Worm (Caenorhabditis elegans) whole organism, L1 larva: Measurements from ENCODE around the gene aqp-11.

Experiments
- C04F5.9 ChIP-seq: sonication (generic microtip); optimal IDR thresholded peaks from 2 replicates; lab custom pipeline; 2016; ENCODE audit warnings: missing genetic modification characterization, missing compliant biosample characterization
- C16A3.4 ChIP-seq: fragments of 150-350 bp; optimal IDR thresholded peaks from 2 replicates; lab custom pipeline; 2014; ENCODE audit warnings: missing biosample characterization, missing genetic modification characterization
- F16B12.6 ChIP-seq: fragments of 150-350 bp; optimal IDR thresholded peaks from 2 replicates; lab custom pipeline; 2014; ENCODE audit warnings: missing biosample characterization, missing genetic modification characterization
- Y116A8C.19 ChIP-seq: sonication (generic microtip); optimal IDR thresholded peaks from 2 replicates; lab custom pipeline; 2016; ENCODE audit warnings: missing compliant biosample characterization, missing genetic modification characterization, borderline replicate concordance
- aha-1 ChIP-seq: fragments of 150-350 bp; optimal IDR thresholded peaks from 2 replicates; lab custom pipeline; 2014; ENCODE audit warnings: missing biosample characterization, missing genetic modification characterization
- aly-2 ChIP-seq: fragments of 150-350 bp; optimal IDR thresholded peaks from 2 replicates; lab custom pipeline; 2014; ENCODE audit warnings: missing biosample characterization, missing genetic modification characterization
- ama-1 ChIP-seq: fragments of 150-350 bp; optimal IDR thresholded peaks from 2 replicates; lab custom pipeline; 2014
- ceh-63 ChIP-seq: fragments of 200-800 bp; sonication (Bioruptor generic); optimal IDR thresholded peaks from 2 replicates; lab custom pipeline; 2018; ENCODE audit warnings: mild to moderate bottlenecking, missing genetic modification characterization, missing compliant biosample characterization
- ceh-8 ChIP-seq: fragments of 200-800 bp; sonication (Bioruptor generic); optimal IDR thresholded peaks from 2 replicates; lab custom pipeline; 2018; ENCODE audit warnings: mild to moderate bottlenecking, missing genetic modification characterization, moderate library complexity, missing compliant biosample characterization
- ceh-88 ChIP-seq: fragments of 200-800 bp; sonication (Bioruptor generic); IDR thresholded peaks from 2 replicates; pipeline ENCODE4 v1.3.6; 2022; ENCODE audit warnings: missing genetic modification characterization, missing compliant biosample characterization
- efl-1 ChIP-seq, 4 experiments: fragments of 150-350 bp; optimal IDR thresholded peaks in 3 of 4; peaks in 1 of 4; 1 replicate in 1 of 4; 2 replicates in 3 of 4; lab custom pipeline; 2014; ENCODE audit warnings: missing biosample characterization in 2 of 4, missing genetic modification characterization in 2 of 4, missing genetic modification reagents in 2 of 4
- elt-2 ChIP-seq: sonication (generic microtip); optimal IDR thresholded peaks from 2 replicates; lab custom pipeline; 2016; ENCODE audit warnings: missing genetic modification characterization, mild to moderate bottlenecking, inconsistent platforms, missing compliant biosample characterization, missing genetic modification reagents
- elt-3 ChIP-seq, 6 experiments: fragments of 150-350 bp in 1 of 6; sonication (generic microtip); optimal IDR thresholded peaks; 2 replicates each; lab custom pipeline; 2017 to 2018; ENCODE audit warnings: missing biosample characterization in 6 of 6, missing genetic modification characterization in 6 of 6, inconsistent platforms in 1 of 6
- grh-1 ChIP-seq: fragments of 200-800 bp; sonication (Bioruptor generic); IDR thresholded peaks from 2 replicates; pipeline ENCODE4 v1.3.6; 2022; ENCODE audit warnings: missing genetic modification reagents, missing genetic modification characterization, missing compliant biosample characterization
- hlh-17 ChIP-seq: fragments of 200-800 bp; sonication (Bioruptor generic); optimal IDR thresholded peaks from 2 replicates; lab custom pipeline; 2018; ENCODE audit warnings: missing genetic modification characterization, mild to moderate bottlenecking, missing compliant biosample characterization, moderate library complexity, borderline replicate concordance
- hlh-4 ChIP-seq: sonication (generic microtip); optimal IDR thresholded peaks from 2 replicates; lab custom pipeline; 2016; ENCODE audit warnings: mild to moderate bottlenecking, missing genetic modification characterization, missing compliant biosample characterization
- hpl-2 ChIP-seq: fragments of 150-350 bp; optimal IDR thresholded peaks from 2 replicates; lab custom pipeline; 2014; ENCODE audit warnings: missing biosample characterization, missing genetic modification reagents, missing genetic modification characterization
- irx-1 ChIP-seq: sonication (generic microtip); optimal IDR thresholded peaks from 2 replicates; lab custom pipeline; 2016; ENCODE audit warnings: missing genetic modification characterization, missing compliant biosample characterization
- lin-14 ChIP-seq: fragments of 200-800 bp; sonication (Bioruptor generic); optimal IDR thresholded peaks from 2 replicates; lab custom pipeline; 2018; ENCODE audit warnings: mild to moderate bottlenecking, missing genetic modification characterization, moderate library complexity, missing compliant biosample characterization
- lin-15B ChIP-seq: fragments of 150-350 bp; sonication (generic microtip); optimal IDR thresholded peaks from 3 replicates; lab custom pipeline; 2014; ENCODE audit warnings: missing biosample characterization, missing genetic modification characterization
- lin-35 ChIP-seq, 2 experiments: fragments of 150-350 bp; optimal IDR thresholded peaks; 2 replicates each; lab custom pipeline; 2014; ENCODE audit warnings: missing biosample characterization in 2 of 2, missing genetic modification characterization in 2 of 2, missing genetic modification reagents in 2 of 2
- lir-3 ChIP-seq: sonication (generic microtip); optimal IDR thresholded peaks from 2 replicates; lab custom pipeline; 2016; ENCODE audit warnings: mild to moderate bottlenecking, missing genetic modification characterization, moderate library complexity, missing compliant biosample characterization; ENCODE audit not compliant: poor library complexity
- lsy-2 ChIP-seq, 2 experiments: fragments of 150-350 bp; optimal IDR thresholded peaks; 2 replicates each; lab custom pipeline; 2014; ENCODE audit warnings: missing biosample characterization in 2 of 2, missing genetic modification characterization in 2 of 2
- mab-9 ChIP-seq: fragments of 200-800 bp; sonication (Bioruptor generic); IDR thresholded peaks from 2 replicates; pipeline ENCODE4 v1.3.6; 2022; ENCODE audit warnings: missing genetic modification reagents, missing genetic modification characterization, missing compliant biosample characterization
- mep-1 ChIP-seq: fragments of 150-350 bp; optimal IDR thresholded peaks from 2 replicates; lab custom pipeline; 2014; ENCODE audit warnings: missing biosample characterization, missing genetic modification characterization
- nhr-19 ChIP-seq: fragments of 200-800 bp; sonication (Bioruptor generic); conservative IDR thresholded peaks from 2 replicates; pipeline ENCODE4 v1.3.6; 2022; ENCODE audit warnings: missing genetic modification characterization, missing compliant biosample characterization
- nhr-237 ChIP-seq: fragments of 150-350 bp; optimal IDR thresholded peaks from 2 replicates; lab custom pipeline; 2014; ENCODE audit warnings: missing biosample characterization, missing genetic modification characterization
- nhr-28 ChIP-seq: fragments of 150-350 bp; optimal IDR thresholded peaks from 2 replicates; lab custom pipeline; 2014; ENCODE audit warnings: missing biosample characterization, missing genetic modification characterization
- nhr-76 ChIP-seq: sonication (generic microtip); optimal IDR thresholded peaks from 2 replicates; lab custom pipeline; 2017; ENCODE audit warnings: missing biosample characterization, missing genetic modification characterization
- nhr-85 ChIP-seq: sonication (generic microtip); peaks from one replicate; lab custom pipeline; 2016; ENCODE audit warnings: missing genetic modification characterization, inconsistent platforms, missing compliant biosample characterization
- nhr-90 ChIP-seq: sonication (generic microtip); optimal IDR thresholded peaks from 2 replicates; lab custom pipeline; 2016; ENCODE audit warnings: mild to moderate bottlenecking, missing genetic modification characterization, missing compliant biosample characterization; ENCODE audit not compliant: poor library complexity
- pag-3 ChIP-seq: sonication (generic microtip); optimal IDR thresholded peaks from 2 replicates; lab custom pipeline; 2017; ENCODE audit warnings: missing genetic modification characterization, mild to moderate bottlenecking, missing compliant biosample characterization, antibody characterized with exemption, borderline replicate concordance; ENCODE audit not compliant: insufficient read depth
- pqm-1 ChIP-seq: sonication (generic microtip); optimal IDR thresholded peaks from 3 replicates; lab custom pipeline; 2017; ENCODE audit warnings: missing biosample characterization, missing genetic modification characterization
- skn-1 ChIP-seq: fragments of 150-350 bp; optimal IDR thresholded peaks from 2 replicates; lab custom pipeline; 2014; ENCODE audit warnings: missing biosample characterization, missing genetic modification characterization
- snpc-4 ChIP-seq: fragments of 150-350 bp; optimal IDR thresholded peaks from 2 replicates; lab custom pipeline; 2014; ENCODE audit warnings: missing biosample characterization, missing genetic modification characterization
- snu-23 ChIP-seq: sonication (generic microtip); optimal IDR thresholded peaks from 2 replicates; lab custom pipeline; 2016; ENCODE audit warnings: missing genetic modification characterization, missing compliant biosample characterization
- sptf-1 ChIP-seq: fragments of 150-350 bp; optimal IDR thresholded peaks from 2 replicates; lab custom pipeline; 2014; ENCODE audit warnings: missing biosample characterization, missing genetic modification characterization
- sup-37 ChIP-seq: fragments of 200-800 bp; sonication (Bioruptor generic); optimal IDR thresholded peaks from 2 replicates; lab custom pipeline; 2018; ENCODE audit warnings: mild to moderate bottlenecking, missing genetic modification characterization, missing compliant biosample characterization
- swsn-7 ChIP-seq: sonication (generic microtip); optimal IDR thresholded peaks from 2 replicates; lab custom pipeline; 2016; ENCODE audit warnings: missing genetic modification characterization, missing compliant biosample characterization
- tlp-1 ChIP-seq: fragments of 150-350 bp; optimal IDR thresholded peaks from 2 replicates; lab custom pipeline; 2014; ENCODE audit warnings: missing biosample characterization, missing genetic modification characterization
- unc-62 ChIP-seq: fragments of 150-350 bp; optimal IDR thresholded peaks from 2 replicates; lab custom pipeline; 2014; ENCODE audit warnings: missing biosample characterization, missing genetic modification reagents, missing genetic modification characterization
- zip-4 ChIP-seq: fragments of 200-800 bp; sonication (Bioruptor generic); optimal IDR thresholded peaks from 2 replicates; lab custom pipeline; 2018; ENCODE audit warnings: mild to moderate bottlenecking, missing genetic modification characterization, moderate library complexity, missing compliant biosample characterization
- ztf-11 ChIP-seq, 2 experiments: sonication (generic microtip); optimal IDR thresholded peaks; 2 replicates each; lab custom pipeline; 2016 to 2017; ENCODE audit warnings: missing genetic modification characterization in 2 of 2, missing biosample characterization in 1 of 2, missing compliant biosample characterization in 1 of 2

The aqp-11 gene

DNA sequence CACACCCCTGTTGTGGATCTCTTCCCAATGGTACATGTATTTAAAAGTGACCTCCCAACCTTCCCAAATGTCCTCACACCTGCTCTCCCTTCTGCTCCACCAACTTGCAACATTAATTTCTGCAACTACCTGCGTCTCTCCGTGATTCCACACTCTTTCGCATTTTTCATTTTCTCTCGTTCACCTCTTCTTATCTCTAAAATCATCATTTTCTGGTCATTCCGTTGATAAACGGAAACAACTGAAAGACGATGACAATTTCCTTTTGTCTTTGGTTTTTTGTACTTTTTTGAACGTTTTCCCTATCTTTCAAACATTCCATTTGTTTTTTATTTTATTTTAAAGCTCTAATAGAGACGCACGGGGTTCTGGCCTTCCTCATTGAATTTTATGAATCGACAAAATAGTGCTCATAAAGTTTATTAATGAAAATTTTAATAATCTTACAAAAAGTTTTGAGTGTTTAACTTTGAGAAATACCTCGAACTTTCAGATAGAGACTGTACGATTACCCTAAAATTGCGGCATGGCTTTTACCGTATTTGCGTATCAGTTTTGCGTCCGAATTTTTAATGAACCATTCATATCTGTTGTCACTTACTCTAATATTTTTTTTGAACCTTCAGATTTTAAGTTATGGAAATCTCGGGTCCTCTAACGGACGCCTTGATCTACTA is at the start of gene aqp-11:
Gene aqp-11 (plus strand): TSS at position 627 of the 677 bp plus-strand sequence.
- TF ChIP-seq nhr-19 (GFP tag; lab: Robert Waterston, UW) (no peak), aly-2 (no peak), hpl-2 (GFP tag; lab: Kevin White, UChicago) (no peak), nhr-237 (tag; lab: Kevin White, UChicago) (no peak), F16B12.6 (tag; lab: Kevin White, UChicago) (no peak), lin-14 (GFP tag; lab: Kevin White, UChicago) (peak; percentile 35), C04F5.9 (tag; lab: Kevin White, UChicago) (no peak), elt-2 (tag; lab: Kevin White, UChicago) (peak; percentile 40), unc-62 (GFP tag; lab: Kevin White, UChicago) (no peak), snu-23 (GFP tag; lab: Kevin White, UChicago) (peak; percentile 11), nhr-85 (peak; percentile 29), mep-1 (tag; lab: Kevin White, UChicago) (peak; percentile 5), C16A3.4 (tag; lab: Kevin White, UChicago) (no peak), grh-1 (GFP tag; lab: Robert Waterston, UW) (no peak), zip-4 (GFP tag; lab: Kevin White, UChicago) (no peak), efl-1 (optimal IDR thresholded peaks at IDR 0.05; lab: Kevin White, UChicago) (peak in 1 of 2 experiments; percentile 13), efl-1 (GFP tag; optimal IDR thresholded peaks at IDR 0.05 in 1 of 2; lab: Kevin White, UChicago) (no peak), irx-1 (tag; lab: Kevin White, UChicago) (no peak), ceh-63 (GFP tag; lab: Kevin White, UChicago) (no peak), sptf-1 (tag; lab: Kevin White, UChicago) (no peak), skn-1 (tag; lab: Kevin White, UChicago) (peak; percentile 96), aha-1 (no peak), mab-9 (GFP tag; lab: Robert Waterston, UW) (no peak), lin-35 (GFP tag; optimal IDR thresholded peaks at IDR 0.05; lab: Kevin White, UChicago) (peak in 1 of 2 experiments; percentile 38), tlp-1 (no peak), snpc-4 (tag; lab: Kevin White, UChicago) (no peak), elt-3 (tag; optimal IDR thresholded peaks at IDR 0.05; lab: Kevin White, UChicago) (peak in 1 of 6 experiments; percentile 42), ceh-8 (GFP tag; lab: Kevin White, UChicago) (no peak), nhr-76 (tag; lab: Kevin White, UChicago) (no peak), Y116A8C.19 (tag; lab: Kevin White, UChicago) (no peak), lsy-2 (tag; optimal IDR thresholded peaks at IDR 0.05; lab: Kevin White, UChicago) (no peak), nhr-28 (tag; lab: Kevin White, UChicago) (no peak), lin-15B (tag; lab: Kevin White, UChicago) (no peak)

DNA sequence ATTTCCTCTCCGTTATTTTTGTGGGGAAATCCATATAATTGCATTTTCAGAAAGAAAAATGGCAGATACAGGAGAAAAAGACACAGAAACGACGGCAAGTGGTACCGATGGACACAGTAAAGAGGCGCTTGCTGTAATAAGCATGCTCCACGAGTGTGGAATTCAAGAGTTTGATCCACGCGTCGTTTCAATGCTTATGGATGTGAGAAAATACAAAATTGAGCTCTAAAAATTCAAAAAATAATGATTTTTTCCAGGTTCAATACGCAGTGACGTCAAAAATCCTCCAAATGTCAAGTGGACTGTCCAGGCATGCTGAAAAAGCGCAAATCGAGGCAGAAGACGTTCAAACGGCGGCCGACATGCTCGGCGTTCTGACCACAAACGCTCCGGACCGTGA is 48.9 kb upstream of the aqp-11 start, which contains the start of gene taf-9:
Gene taf-9 (plus strand): TSS at position 51 of the 400 bp plus-strand sequence.
- TF ChIP-seq C16A3.4 (tag; lab: Kevin White, UChicago) (no peak), ztf-11 (tag; optimal IDR thresholded peaks at IDR 0.05; lab: Kevin White, UChicago) (peak in 1 of 2 experiments; percentile 6)
- TF ChIP-seq, all 84 proteins: peak for 1

DNA sequence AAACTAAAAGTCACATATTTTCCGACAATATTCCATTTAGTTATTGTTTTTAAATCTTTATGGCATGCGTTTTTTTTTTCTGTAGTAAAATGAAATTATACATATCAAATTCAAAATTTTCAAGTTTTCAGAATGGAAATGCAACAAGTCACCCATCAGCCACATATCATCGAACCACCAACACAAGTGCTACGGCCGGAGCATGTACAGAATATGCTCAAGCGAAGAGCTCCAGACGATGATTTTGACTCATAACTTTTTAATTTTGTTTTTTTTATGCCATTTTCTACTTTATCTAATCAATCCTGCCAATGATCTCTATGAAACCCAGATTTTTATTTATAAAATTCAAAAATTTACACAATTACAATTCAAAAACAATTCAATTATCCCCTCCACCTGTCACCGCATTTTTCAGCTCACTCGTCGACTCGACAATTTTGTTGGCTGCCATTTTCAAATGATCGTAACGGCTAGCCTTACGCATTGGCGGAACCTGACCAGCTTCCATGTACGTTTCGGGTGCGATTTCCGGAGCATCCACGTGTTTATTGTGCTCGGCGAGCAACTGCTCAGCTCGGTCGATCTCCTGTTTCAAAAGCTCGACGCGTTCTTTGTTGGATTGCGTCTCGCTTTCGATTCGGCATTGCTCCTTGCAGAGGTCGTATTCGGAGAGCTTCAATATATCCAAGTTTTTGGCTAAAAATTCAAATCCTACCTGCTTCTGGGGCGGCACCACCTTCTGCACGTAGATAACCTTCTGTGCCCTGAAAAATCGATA is 47.2 kb upstream of the aqp-11 start:
- TF ChIP-seq unc-62 (GFP tag; lab: Kevin White, UChicago) (no peak), elt-2 (tag; lab: Kevin White, UChicago) (peak; percentile 4), pqm-1 (tag; lab: Kevin White, UChicago) (no peak), sup-37 (GFP tag; lab: Kevin White, UChicago) (no peak), pag-3 (tag; lab: Kevin White, UChicago) (no peak), nhr-90 (tag; lab: Kevin White, UChicago) (peak; percentile 16), lir-3 (tag; lab: Kevin White, UChicago) (no peak), ceh-88 (GFP tag; lab: Robert Waterston, UW) (no peak), ceh-63 (GFP tag; lab: Kevin White, UChicago) (peak; percentile 62), lsy-2 (tag; optimal IDR thresholded peaks at IDR 0.05; lab: Kevin White, UChicago) (no peak), swsn-7 (no peak), hlh-17 (GFP tag; lab: Kevin White, UChicago) (no peak), ama-1 (lab: Kevin White, UChicago) (peak; percentile 26), hlh-4 (tag; lab: Kevin White, UChicago) (no peak)
